Worm (Caenorhabditis elegans) whole organism, early embryonic: Measurements from ENCODE around the gene Y43B11AR.1.

Source experiments
- ama-1 ChIP-seq: fragments of 150-350 bp; optimal IDR thresholded peaks from 2 replicates; lab custom pipeline; 2014
- ceh-13 ChIP-seq: fragments of 200-800 bp; sonication (Bioruptor generic); optimal IDR thresholded peaks from 2 replicates; lab custom pipeline; 2018; ENCODE audit warnings: mild to moderate bottlenecking, missing genetic modification characterization, missing compliant biosample characterization
- hnd-1 ChIP-seq: sonication (generic microtip); optimal IDR thresholded peaks from 2 replicates; lab custom pipeline; 2016; ENCODE audit warnings: missing genetic modification characterization, missing compliant biosample characterization
- pes-1 ChIP-seq: fragments of 200-800 bp; sonication (Bioruptor generic); IDR thresholded peaks from 2 replicates; pipeline ENCODE4 v1.3.6; 2022; ENCODE audit warnings: missing genetic modification reagents, missing genetic modification characterization, missing compliant biosample characterization
- tbx-11 ChIP-seq: fragments of 200-800 bp; sonication (Bioruptor generic); IDR thresholded peaks from 2 replicates; pipeline ENCODE4 v1.3.6; 2022; ENCODE audit warnings: missing genetic modification characterization, missing compliant biosample characterization

- no peak for TF ChIP-seq ama-1 (lab: Kevin White, UChicago)
- no peak for TF ChIP-seq tbx-11
- no peak for TF ChIP-seq hnd-1 (tag; lab: Kevin White, UChicago)
- no peak for TF ChIP-seq pes-1 (GFP tag; lab: Robert Waterston, UW)
- TF ChIP-seq ceh-13 (GFP tag; lab: Kevin White, UChicago): no peak
Measured at ce11 chrIV:7065022-7065421, 16.3 kb upstream of the Y43B11AR.1 start, which contains the start of gene Y43B11AL.1.
